Fruit fly (Drosophila melanogaster) whole organism, embryonic: ENCODE data around the gene tho2.

Experiments
- CG31224 ChIP-seq: fragments of 200-800 bp; sonication (Bioruptor generic); IDR thresholded peaks from 2 replicates; pipeline ENCODE4 v1.3.6; 2022; ENCODE audit warnings: missing biosample characterization, missing genetic modification characterization
- CG6813 ChIP-seq: fragments of 200-800 bp; sonication (Bioruptor generic); optimal IDR thresholded peaks from 2 replicates; lab custom pipeline; 2017; ENCODE audit warnings: missing biosample characterization, missing genetic modification characterization, mild to moderate bottlenecking, moderate library complexity, missing genetic modification reagents
- Hand ChIP-seq: fragments of 200-800 bp; sonication (Bioruptor generic); optimal IDR thresholded peaks from 2 replicates; lab custom pipeline; 2017; ENCODE audit warnings: mild to moderate bottlenecking, missing biosample characterization, missing genetic modification reagents, missing genetic modification characterization
- psq ChIP-seq: fragments of 200-800 bp; sonication (Bioruptor generic); optimal IDR thresholded peaks from 2 replicates; lab custom pipeline; 2017; ENCODE audit warnings: missing biosample characterization, missing genetic modification characterization
- sna ChIP-seq: fragments of 200-800 bp; sonication (Bioruptor generic); IDR thresholded peaks from 2 replicates; pipeline ENCODE4 v1.3.6; 2022; ENCODE audit warnings: missing biosample characterization, missing genetic modification characterization; ENCODE audit not compliant: partially characterized antibody
- zfh1 ChIP-seq: fragments of 200-800 bp; sonication (Bioruptor generic); IDR thresholded peaks from 3 replicates; pipeline ENCODE4 v1.3.6; 2022; ENCODE audit warnings: missing biosample characterization, missing genetic modification characterization

DNA sequence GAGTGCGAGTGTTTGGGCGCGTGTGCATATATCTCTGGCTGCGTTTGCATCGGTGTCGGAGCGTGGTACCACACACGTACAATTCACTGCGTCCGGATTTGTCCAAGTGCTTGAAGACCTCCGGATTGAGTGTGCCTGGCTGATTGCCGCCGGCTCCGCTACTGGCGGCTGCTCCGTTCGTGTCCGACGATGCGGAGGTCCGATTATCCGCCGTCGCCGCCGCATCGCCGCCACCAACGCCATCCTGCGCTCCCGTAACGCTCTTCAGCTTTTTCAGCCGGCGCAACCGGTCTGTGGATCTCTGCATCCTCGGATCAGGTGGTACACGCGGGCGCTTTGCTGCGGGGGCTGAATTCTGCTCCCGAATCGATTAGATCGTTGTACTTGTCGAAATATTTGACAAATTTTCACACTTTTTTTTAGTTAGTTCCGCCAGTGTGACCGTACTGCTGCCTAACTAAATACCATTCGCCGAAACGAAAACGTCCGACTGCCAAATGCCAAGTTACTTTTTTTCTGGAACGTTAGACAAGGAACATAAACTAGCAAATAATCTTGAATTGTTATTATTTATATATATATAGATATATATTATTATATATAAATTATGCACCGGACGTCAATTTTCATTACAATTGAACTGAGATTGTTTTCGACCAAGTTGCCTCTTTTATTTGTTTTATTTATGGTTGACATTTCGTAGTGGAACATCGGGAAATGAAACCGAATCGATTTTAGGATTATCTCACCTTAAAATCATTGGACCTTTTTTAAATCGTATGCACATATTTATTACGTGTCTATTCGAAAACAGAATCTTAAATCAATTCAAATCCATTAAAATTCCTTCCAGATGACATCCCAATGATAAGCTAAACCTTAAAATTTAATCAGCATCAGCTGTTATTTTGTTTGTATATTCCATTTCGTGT, at the start of gene tho2:
- no peak for TF ChIP-seq CG31224 (GFP tag; lab: Robert Waterston, UW)
- no peak for TF ChIP-seq CG6813 (GFP tag; lab: Kevin White, UChicago)
- TF ChIP-seq psq (GFP tag; lab: Kevin White, UChicago), result no peak
- no peak for TF ChIP-seq sna
- TF ChIP-seq zfh1 (GFP tag; lab: Robert Waterston, UW), result no peak
- TF ChIP-seq Hand (GFP tag; lab: Kevin White, UChicago), result no peak
